Fruit fly (Drosophila melanogaster) whole organism: ENCODE measurements around the gene CG13693.

Experiments
- CG8478 ChIP-seq: fragments of >200 bp; optimal IDR thresholded peaks from 2 replicates; lab custom pipeline; 2018; ENCODE audit warnings: inconsistent platforms
- Dll ChIP-seq: fragments of >200 bp; optimal IDR thresholded peaks from 2 replicates; lab custom pipeline; 2017
- EcR ChIP-seq, 2 experiments: fragments of >200 bp; optimal IDR thresholded peaks; 2 replicates each; lab custom pipeline; 2017; ENCODE audit warnings: missing biosample characterization in 2 of 2, missing genetic modification characterization in 2 of 2, missing genetic modification reagents in 2 of 2
- pan ChIP-seq: fragments of >200 bp; optimal IDR thresholded peaks from 2 replicates; lab custom pipeline; 2017
- psq ChIP-seq: fragments of >200 bp; optimal IDR thresholded peaks from 2 replicates; lab custom pipeline; 2017
- usp ChIP-seq: fragments of >200 bp; optimal IDR thresholded peaks from 2 replicates; lab custom pipeline; 2017; ENCODE audit warnings: missing biosample characterization, missing genetic modification characterization, mixed read lengths

The CG13693 gene

dm6 chr2L:246656-247340 lies 14.5 kb downstream of the CG13693 start:
- TF ChIP-seq pan (no peak), Dll (peak; percentile 79)

- no peak for TF ChIP-seq EcR (GFP tag; optimal IDR thresholded peaks at IDR 0.05; lab: Kevin White, UChicago)
- no peak for TF ChIP-seq usp (GFP tag; lab: Kevin White, UChicago)
- no peak for TF ChIP-seq psq
- TF ChIP-seq pan = no peak
- no peak for TF ChIP-seq CG8478 (lab: Kevin White, UChicago)
- TF ChIP-seq Dll = no peak
These were observed 15.1 kb downstream of the CG13693 start for dm6 chr2L:247432-247831.

dm6 chr2L:247845-248473 lies 15.7 kb downstream of the CG13693 start:
- no peak for TF ChIP-seq usp (GFP tag; lab: Kevin White, UChicago)
- TF ChIP-seq pan = no peak
- TF ChIP-seq EcR (GFP tag; optimal IDR thresholded peaks at IDR 0.05; lab: Kevin White, UChicago) = no peak
- no peak for TF ChIP-seq psq
- no peak for TF ChIP-seq CG8478 (lab: Kevin White, UChicago)
- no peak for TF ChIP-seq Dll

dm6 chr2L:248592-248991 lies 16.3 kb downstream of the CG13693 start:
- no peak for TF ChIP-seq EcR (GFP tag; optimal IDR thresholded peaks at IDR 0.05; lab: Kevin White, UChicago)
- TF ChIP-seq psq = no peak
- no peak for TF ChIP-seq Dll
- no peak for TF ChIP-seq usp (GFP tag; lab: Kevin White, UChicago)
- TF ChIP-seq pan = no peak
- no peak for TF ChIP-seq CG8478 (lab: Kevin White, UChicago)

dm6 chr2L:249048-249825 lies 16.9 kb downstream of the CG13693 start:
- TF ChIP-seq Dll = peak; percentile 91
- no peak for TF ChIP-seq pan

- no peak for TF ChIP-seq EcR (GFP tag; optimal IDR thresholded peaks at IDR 0.05; lab: Kevin White, UChicago)
- TF ChIP-seq CG8478 (lab: Kevin White, UChicago) = no peak
- no peak for TF ChIP-seq Dll
- TF ChIP-seq pan = no peak
- TF ChIP-seq usp (GFP tag; lab: Kevin White, UChicago) = no peak
- no peak for TF ChIP-seq psq
These were observed 18.4 kb downstream of the CG13693 start, which contains the start of gene kis for dm6 chr2L:250507-251215. kis (minus strand) TSS chr2L:250823.

dm6 chr2L:252174-252573 lies 19.9 kb downstream of the CG13693 start, which contains the start of gene Rpp30:
Rpp30 (minus strand) TSS chr2L:252373.
- TF ChIP-seq psq = no peak
- no peak for TF ChIP-seq Dll
- TF ChIP-seq usp (GFP tag; lab: Kevin White, UChicago) = no peak
- no peak for TF ChIP-seq CG8478 (lab: Kevin White, UChicago)
- TF ChIP-seq EcR (GFP tag; optimal IDR thresholded peaks at IDR 0.05; lab: Kevin White, UChicago) = no peak
- no peak for TF ChIP-seq pan

dm6 chr2L:267441-268089 lies 35.3 kb downstream of the CG13693 start, which contains the start of gene CG17075:
CG17075 (minus strand) TSS chr2L:267505.
- TF ChIP-seq pan (no peak), EcR (GFP tag; optimal IDR thresholded peaks at IDR 0.05; lab: Kevin White, UChicago) (no peak), CG8478 (lab: Kevin White, UChicago) (no peak), psq (no peak), usp (GFP tag; lab: Kevin White, UChicago) (no peak), Dll (no peak)

dm6 chr2L:268788-269187 lies 36.5 kb downstream of the CG13693 start, which contains the start of gene CG3345:
CG3345 (plus strand) TSS chr2L:269088.
- TF ChIP-seq pan = no peak

- TF ChIP-seq CG8478 (lab: Kevin White, UChicago) = no peak
- TF ChIP-seq pan = no peak
- TF ChIP-seq psq = no peak
- TF ChIP-seq EcR (GFP tag; optimal IDR thresholded peaks at IDR 0.05; lab: Kevin White, UChicago) = no peak
- TF ChIP-seq usp (GFP tag; lab: Kevin White, UChicago) = no peak
- no peak for TF ChIP-seq Dll
These were observed 39.3 kb downstream of the CG13693 start, which contains the start of gene Dus1 for dm6 chr2L:271553-271952. Dus1 (minus strand) TSS chr2L:271744.

dm6 chr2L:273603-274002 lies 41.3 kb downstream of the CG13693 start, which contains the start of the genes mbm and CG11555:
mbm (minus strand) TSS chr2L:273715.
CG11555 (plus strand) TSS chr2L:273836.
- TF ChIP-seq usp (GFP tag; lab: Kevin White, UChicago) (no peak), pan (no peak), psq (no peak), CG8478 (lab: Kevin White, UChicago) (no peak), Dll (no peak), EcR (GFP tag; optimal IDR thresholded peaks at IDR 0.05; lab: Kevin White, UChicago) (no peak)
